Worm (Caenorhabditis elegans): ENCODE data around the gene Y66D12A.7.

DNA sequence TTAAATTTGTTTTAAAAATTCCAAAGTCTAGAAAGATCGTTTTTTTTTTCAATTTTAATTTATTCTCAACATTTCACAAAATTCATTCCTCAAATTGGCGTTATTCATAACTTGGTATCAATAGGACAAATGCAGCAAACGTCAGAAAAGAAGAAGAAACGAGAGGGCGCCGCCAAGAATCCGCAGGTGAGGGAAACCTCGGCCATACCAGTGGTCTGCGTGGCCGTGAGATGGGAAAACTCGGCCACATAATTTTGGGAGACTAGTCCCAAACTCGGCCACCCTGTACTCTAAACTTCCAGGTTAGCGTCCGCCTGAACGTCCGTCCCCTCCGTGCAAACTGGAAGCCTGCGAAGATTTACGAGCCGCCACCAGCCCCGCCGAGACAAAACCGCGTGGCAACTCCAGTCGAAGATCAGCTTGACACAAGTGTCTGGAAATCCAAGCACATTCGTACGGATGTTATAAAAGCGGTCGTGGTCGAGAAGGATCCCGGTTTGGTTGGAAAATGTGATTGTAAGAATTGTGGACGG, 16.8 kb downstream of the Y66D12A.7 start, which contains the start of gene Y66D12A.11:
- no peak for TF ChIP-seq ama-1 (optimal IDR thresholded peaks at IDR 0.05)
- TF ChIP-seq snpc-4 (tag; optimal IDR thresholded peaks at IDR 0.05), result no peak
